Fruit fly (Drosophila melanogaster) whole organism, prepupa: Measurements from ENCODE around the gene CG34175.

Experiments used
- Blimp-1 ChIP-seq: fragments of 200-800 bp; sonication (Bioruptor generic); optimal IDR thresholded peaks from 3 replicates; lab custom pipeline; 2017; ENCODE audit warnings: missing biosample characterization, missing genetic modification characterization, mild to moderate bottlenecking, moderate library complexity, missing genetic modification reagents
- CG10631 ChIP-seq: fragments of 200-800 bp; sonication (Bioruptor generic); optimal IDR thresholded peaks from 2 replicates; lab custom pipeline; 2016; ENCODE audit warnings: missing biosample characterization, missing genetic modification characterization
- CG11294 ChIP-seq: fragments of 200-800 bp; sonication (Bioruptor generic); IDR thresholded peaks from 2 replicates; pipeline ENCODE4 v1.3.6; 2022; ENCODE audit warnings: missing biosample characterization, missing genetic modification characterization
- CG11762 ChIP-seq: fragments of 200-800 bp; sonication (Bioruptor generic); optimal IDR thresholded peaks from 3 replicates; lab custom pipeline; 2016; ENCODE audit warnings: missing biosample characterization, missing genetic modification characterization; ENCODE audit not compliant: insufficient read depth
- CG11902 ChIP-seq: fragments of 200-800 bp; sonication (Bioruptor generic); optimal IDR thresholded peaks from 3 replicates; lab custom pipeline; 2016; ENCODE audit warnings: missing biosample characterization, missing genetic modification characterization
- CG15336 ChIP-seq: fragments of 200-800 bp; sonication (Bioruptor generic); IDR thresholded peaks from 2 replicates; pipeline ENCODE4 v1.3.6; 2022; ENCODE audit warnings: missing biosample characterization, missing genetic modification characterization
- CG1621 ChIP-seq: fragments of 200-800 bp; sonication (Bioruptor generic); optimal IDR thresholded peaks from 3 replicates; lab custom pipeline; 2018; ENCODE audit warnings: missing biosample characterization, mild to moderate bottlenecking, missing genetic modification characterization
- CG16779 ChIP-seq: fragments of 200-800 bp; sonication (Bioruptor generic); optimal IDR thresholded peaks from 3 replicates; lab custom pipeline; 2017; ENCODE audit warnings: missing biosample characterization, mild to moderate bottlenecking, missing genetic modification characterization
- CG3032 ChIP-seq: fragments of 200-800 bp; optimal IDR thresholded peaks from 2 replicates; lab custom pipeline; 2019; ENCODE audit warnings: missing biosample characterization, mild to moderate bottlenecking, missing genetic modification characterization, moderate library complexity
- CG31627 ChIP-seq: fragments of 200-800 bp; sonication (Bioruptor generic); optimal IDR thresholded peaks from 3 replicates; lab custom pipeline; 2016; ENCODE audit warnings: missing biosample characterization, missing genetic modification characterization
- CG34406 ChIP-seq: fragments of 200-800 bp; sonication (Bioruptor generic); optimal IDR thresholded peaks from 3 replicates; lab custom pipeline; 2016; ENCODE audit warnings: missing biosample characterization, missing genetic modification characterization
- CG4318 ChIP-seq: fragments of 200-800 bp; sonication (Bioruptor generic); optimal IDR thresholded peaks from 3 replicates; lab custom pipeline; 2017; ENCODE audit warnings: missing biosample characterization, mild to moderate bottlenecking, missing genetic modification characterization
- CG6163 ChIP-seq: fragments of 200-800 bp; sonication (Bioruptor generic); IDR thresholded peaks from 3 replicates; pipeline ENCODE4 v1.3.6; 2022; ENCODE audit warnings: missing biosample characterization, missing genetic modification characterization
- CG6276 ChIP-seq: fragments of 200-800 bp; sonication (Bioruptor generic); optimal IDR thresholded peaks from 2 replicates; lab custom pipeline; 2017; ENCODE audit warnings: missing biosample characterization, mild to moderate bottlenecking, missing genetic modification characterization
- CG6792 ChIP-seq: fragments of 200-800 bp; sonication (Bioruptor generic); optimal IDR thresholded peaks from 3 replicates; lab custom pipeline; 2016; ENCODE audit warnings: missing biosample characterization, missing genetic modification characterization
- CG6854 ChIP-seq: fragments of 200-800 bp; sonication (Bioruptor generic); optimal IDR thresholded peaks from 2 replicates; lab custom pipeline; 2017; ENCODE audit warnings: missing biosample characterization, mild to moderate bottlenecking, missing genetic modification characterization
- CG7368 ChIP-seq: fragments of 200-800 bp; sonication (Bioruptor generic); optimal IDR thresholded peaks from 3 replicates; lab custom pipeline; 2016; ENCODE audit warnings: missing biosample characterization, missing genetic modification characterization
- CG8319 ChIP-seq: fragments of 200-800 bp; sonication (Bioruptor generic); optimal IDR thresholded peaks from 3 replicates; lab custom pipeline; 2016; ENCODE audit warnings: missing biosample characterization, missing genetic modification characterization
- CG8632 ChIP-seq: fragments of 200-800 bp; sonication (Bioruptor generic); optimal IDR thresholded peaks from 3 replicates; lab custom pipeline; 2016; ENCODE audit warnings: missing biosample characterization, missing genetic modification characterization
- CG9139 ChIP-seq: fragments of 200-800 bp; sonication (Bioruptor generic); optimal IDR thresholded peaks from 3 replicates; lab custom pipeline; 2017; ENCODE audit warnings: missing biosample characterization, mild to moderate bottlenecking, missing genetic modification characterization
- Eip75B ChIP-seq: fragments of 200-800 bp; sonication (Bioruptor generic); optimal IDR thresholded peaks from 3 replicates; lab custom pipeline; 2016; ENCODE audit warnings: missing biosample characterization, missing genetic modification characterization
- Eip78C ChIP-seq: fragments of 200-800 bp; sonication (Bioruptor generic); peaks from one replicate; lab custom pipeline; 2016; ENCODE audit warnings: missing biosample characterization, missing genetic modification characterization
- Eip93F ChIP-seq: fragments of 200-800 bp; sonication (Bioruptor generic); optimal IDR thresholded peaks from 2 replicates; lab custom pipeline; 2016; ENCODE audit warnings: missing biosample characterization, mild to moderate bottlenecking, missing genetic modification characterization
- Ets21C ChIP-seq: fragments of 200-800 bp; sonication (Bioruptor generic); optimal IDR thresholded peaks from 3 replicates; lab custom pipeline; 2016; ENCODE audit warnings: missing biosample characterization, missing genetic modification characterization
- Ets96B ChIP-seq: fragments of 200-800 bp; optimal IDR thresholded peaks from 2 replicates; lab custom pipeline; 2019; ENCODE audit warnings: missing biosample characterization, mild to moderate bottlenecking, missing genetic modification characterization, moderate library complexity
- Gug ChIP-seq: fragments of 200-800 bp; sonication (Bioruptor generic); IDR thresholded peaks from 2 replicates; pipeline ENCODE4 v1.3.6; 2022; ENCODE audit warnings: missing biosample characterization, missing genetic modification characterization
- Hr38 ChIP-seq: sonication (Bioruptor generic); optimal IDR thresholded peaks from 2 replicates; lab custom pipeline; 2016; ENCODE audit warnings: missing biosample characterization, missing genetic modification characterization
- Hr39 ChIP-seq: fragments of 200-800 bp; sonication (Bioruptor generic); optimal IDR thresholded peaks from 2 replicates; lab custom pipeline; 2016; ENCODE audit warnings: missing biosample characterization, missing genetic modification characterization
- Hr4 ChIP-seq: fragments of 200-800 bp; sonication (Bioruptor generic); optimal IDR thresholded peaks from 3 replicates; lab custom pipeline; 2016; ENCODE audit warnings: missing biosample characterization, missing genetic modification characterization
- Lpt ChIP-seq: fragments of 200-800 bp; sonication (Bioruptor generic); optimal IDR thresholded peaks from 3 replicates; lab custom pipeline; 2016; ENCODE audit warnings: missing biosample characterization, missing genetic modification characterization
- Met ChIP-seq: fragments of 200-800 bp; sonication (Bioruptor generic); optimal IDR thresholded peaks from 3 replicates; lab custom pipeline; 2016; ENCODE audit warnings: missing biosample characterization, missing genetic modification characterization
- OdsH ChIP-seq: fragments of 200-800 bp; sonication (Bioruptor generic); optimal IDR thresholded peaks from 3 replicates; lab custom pipeline; 2016; ENCODE audit warnings: missing biosample characterization, missing genetic modification characterization
- Smox ChIP-seq: fragments of 200-800 bp; sonication (Bioruptor generic); optimal IDR thresholded peaks from 3 replicates; lab custom pipeline; 2016; ENCODE audit warnings: missing biosample characterization, missing genetic modification characterization
- Sox102F ChIP-seq: fragments of 200-800 bp; sonication (Bioruptor generic); optimal IDR thresholded peaks from 2 replicates; lab custom pipeline; 2016; ENCODE audit warnings: missing biosample characterization, mild to moderate bottlenecking, missing genetic modification characterization
- Sox14 ChIP-seq: fragments of 200-800 bp; sonication (Bioruptor generic); optimal IDR thresholded peaks from 3 replicates; lab custom pipeline; 2016; ENCODE audit warnings: missing biosample characterization, missing genetic modification characterization
- Sox15 ChIP-seq: fragments of 200-800 bp; sonication (Bioruptor generic); optimal IDR thresholded peaks from 3 replicates; lab custom pipeline; 2016; ENCODE audit warnings: missing biosample characterization, missing genetic modification characterization
- achi ChIP-seq: fragments of 200-800 bp; sonication (Bioruptor generic); optimal IDR thresholded peaks from 3 replicates; lab custom pipeline; 2016; ENCODE audit warnings: missing biosample characterization, missing genetic modification characterization
- acj6 ChIP-seq: fragments of 200-800 bp; sonication (Bioruptor generic); optimal IDR thresholded peaks from 3 replicates; lab custom pipeline; 2016; ENCODE audit warnings: missing biosample characterization, missing genetic modification characterization
- cyc ChIP-seq: fragments of 200-800 bp; sonication (Bioruptor generic); optimal IDR thresholded peaks from 3 replicates; lab custom pipeline; 2016; ENCODE audit warnings: missing biosample characterization, missing genetic modification characterization
- dac ChIP-seq: fragments of 200-800 bp; sonication (Bioruptor generic); optimal IDR thresholded peaks from 2 replicates; lab custom pipeline; 2017; ENCODE audit warnings: missing biosample characterization, mild to moderate bottlenecking, missing genetic modification characterization
- dsx ChIP-seq: fragments of 200-800 bp; optimal IDR thresholded peaks from 3 replicates; lab custom pipeline; 2019; ENCODE audit warnings: missing biosample characterization, mild to moderate bottlenecking, missing genetic modification characterization, moderate library complexity; ENCODE audit not compliant: poor library complexity, severe bottlenecking
- eg ChIP-seq: fragments of 200-800 bp; sonication (Bioruptor generic); IDR thresholded peaks from 3 replicates; pipeline ENCODE4 v1.3.6; 2022; ENCODE audit warnings: missing biosample characterization, missing genetic modification characterization
- esn ChIP-seq: fragments of 200-800 bp; sonication (Bioruptor generic); optimal IDR thresholded peaks from 2 replicates; lab custom pipeline; 2016; ENCODE audit warnings: missing biosample characterization, mild to moderate bottlenecking, missing genetic modification characterization, moderate library complexity
- fd85E ChIP-seq: fragments of 200-800 bp; sonication (Bioruptor generic); optimal IDR thresholded peaks from 3 replicates; lab custom pipeline; 2016; ENCODE audit warnings: missing biosample characterization, missing genetic modification characterization
- fkh ChIP-seq: fragments of 200-800 bp; sonication (Bioruptor generic); optimal IDR thresholded peaks from 3 replicates; lab custom pipeline; 2017; ENCODE audit warnings: missing biosample characterization, mild to moderate bottlenecking, missing genetic modification characterization, moderate library complexity
- lz ChIP-seq: fragments of 200-800 bp; sonication (Bioruptor generic); optimal IDR thresholded peaks from 3 replicates; lab custom pipeline; 2016; ENCODE audit warnings: missing biosample characterization, missing genetic modification characterization
- net ChIP-seq: fragments of 200-800 bp; sonication (Bioruptor generic); optimal IDR thresholded peaks from 3 replicates; lab custom pipeline; 2016; ENCODE audit warnings: missing biosample characterization, missing genetic modification characterization
- salr ChIP-seq, 2 experiments: fragments of 200-800 bp; sonication (Bioruptor generic); optimal IDR thresholded peaks; 3 replicates each; lab custom pipeline; 2016 to 2018; ENCODE audit warnings: missing biosample characterization in 2 of 2, missing genetic modification characterization in 2 of 2, mild to moderate bottlenecking in 1 of 2
- spab ChIP-seq: fragments of 200-800 bp; sonication (Bioruptor generic); optimal IDR thresholded peaks from 2 replicates; lab custom pipeline; 2017; ENCODE audit warnings: missing biosample characterization, mild to moderate bottlenecking, missing genetic modification characterization, missing genetic modification reagents
- ss ChIP-seq, 2 experiments: fragments of 200-800 bp; sonication (Bioruptor generic); optimal IDR thresholded peaks; 2 replicates in 1 of 2; 3 replicates in 1 of 2; lab custom pipeline; 2017 to 2018; ENCODE audit warnings: mild to moderate bottlenecking in 2 of 2, missing biosample characterization in 2 of 2, missing genetic modification characterization in 2 of 2, moderate library complexity in 1 of 2
- svp ChIP-seq: fragments of 200-800 bp; sonication (Bioruptor generic); peaks from one replicate; lab custom pipeline; 2016; ENCODE audit warnings: missing biosample characterization, missing genetic modification characterization
- topi ChIP-seq: fragments of 200-800 bp; sonication (Bioruptor generic); optimal IDR thresholded peaks from 3 replicates; lab custom pipeline; 2016; ENCODE audit warnings: missing biosample characterization, missing genetic modification characterization
- vri ChIP-seq: fragments of 200-800 bp; sonication (Bioruptor generic); optimal IDR thresholded peaks from 3 replicates; lab custom pipeline; 2016; ENCODE audit warnings: missing biosample characterization, mild to moderate bottlenecking, missing genetic modification characterization

CG34175 gene

dm6 chr2L:3436347-3436746 is 38.5 kb downstream of the CG34175 start:
- TF ChIP-seq Sox14: peak; percentile 15
- no peak for TF ChIP-seq CG31627 (GFP tag; lab: Kevin White, UChicago)
- peak; percentile 28; the same call in 1 of the 3 replicates for TF ChIP-seq eg (GFP tag; lab: Robert Waterston, UW)
- TF ChIP-seq CG8319 (GFP tag; lab: Kevin White, UChicago): no peak
- no peak for TF ChIP-seq CG10631 (GFP tag; lab: Kevin White, UChicago)
- no peak for TF ChIP-seq Hr39 (GFP tag; lab: Kevin White, UChicago)
- no peak for TF ChIP-seq acj6 (GFP tag; lab: Kevin White, UChicago)
- peak; percentile 29 for TF ChIP-seq achi (GFP tag; lab: Kevin White, UChicago)
- no peak for TF ChIP-seq CG11294 (GFP tag; lab: Robert Waterston, UW)
- TF ChIP-seq Ets21C: no peak
- TF ChIP-seq CG8632 (GFP tag; lab: Kevin White, UChicago): no peak
- no peak for TF ChIP-seq Ets96B
- TF ChIP-seq net (GFP tag; lab: Kevin White, UChicago): peak; percentile 6
- TF ChIP-seq fkh (GFP tag; lab: Kevin White, UChicago): no peak
- TF ChIP-seq CG3032: no peak
- no peak for TF ChIP-seq Sox15 (GFP tag; lab: Kevin White, UChicago)
- TF ChIP-seq dac: peak; percentile 43
- no peak for TF ChIP-seq dsx (GFP tag; lab: Kevin White, UChicago)
- TF ChIP-seq CG6792 (GFP tag; lab: Kevin White, UChicago): no peak
- no peak for TF ChIP-seq svp
- TF ChIP-seq Eip93F (GFP tag; lab: Kevin White, UChicago): no peak
- TF ChIP-seq CG6163 (GFP tag; lab: Robert Waterston, UW): peak; percentile 52; the same call in 2 of the 3 replicates
- TF ChIP-seq CG7368: no peak
- TF ChIP-seq CG11902 (GFP tag; lab: Kevin White, UChicago): no peak
- TF ChIP-seq CG11762 (GFP tag; lab: Kevin White, UChicago): no peak
- TF ChIP-seq spab (GFP tag; lab: Kevin White, UChicago): no peak
- peak; percentile 4 for TF ChIP-seq CG4318 (GFP tag; lab: Kevin White, UChicago)
- no peak for TF ChIP-seq CG16779
- no peak for TF ChIP-seq CG9139 (GFP tag; lab: Kevin White, UChicago)
- TF ChIP-seq topi: no peak
- TF ChIP-seq Hr4 (GFP tag; lab: Kevin White, UChicago): peak; percentile 38
- TF ChIP-seq vri (GFP tag; lab: Kevin White, UChicago): no peak
- no peak for TF ChIP-seq CG6854 (GFP tag; lab: Kevin White, UChicago)
- TF ChIP-seq Sox102F: no peak
- no peak for TF ChIP-seq Lpt (GFP tag; lab: Kevin White, UChicago)
- no peak for TF ChIP-seq salr (GFP tag; optimal IDR thresholded peaks at IDR 0.05; lab: Kevin White, UChicago)
- TF ChIP-seq Eip75B (GFP tag; lab: Kevin White, UChicago): no peak
- no peak for TF ChIP-seq Gug
- TF ChIP-seq ss (GFP tag; optimal IDR thresholded peaks at IDR 0.05; lab: Kevin White, UChicago): no peak
- no peak for TF ChIP-seq fd85E
- TF ChIP-seq CG15336 (GFP tag; lab: Robert Waterston, UW): peak; percentile 29; the same call in 1 of the 2 replicates
- peak; percentile 67 for TF ChIP-seq Eip78C (GFP tag; lab: Kevin White, UChicago)
- TF ChIP-seq OdsH: peak; percentile 39
- TF ChIP-seq cyc (GFP tag; lab: Kevin White, UChicago): no peak
- peak; percentile 12 for TF ChIP-seq CG6276 (GFP tag; lab: Kevin White, UChicago)
- TF ChIP-seq CG1621: no peak
- no peak for TF ChIP-seq esn (GFP tag; lab: Kevin White, UChicago)
- TF ChIP-seq Hr38: no peak
- no peak for TF ChIP-seq Blimp-1 (GFP tag; lab: Kevin White, UChicago)
- no peak for TF ChIP-seq Smox (GFP tag; lab: Kevin White, UChicago)
- no peak for TF ChIP-seq lz (GFP tag; lab: Kevin White, UChicago)
- no peak for TF ChIP-seq CG34406 (GFP tag; lab: Kevin White, UChicago)
- TF ChIP-seq Met (GFP tag; lab: Kevin White, UChicago): no peak
